Worm (Caenorhabditis elegans): Measurements from ENCODE around the gene cyp-13A1.
A peak's percentile ranks its signal among the peaks of the same experiment; 100 is the strongest.

DNA sequence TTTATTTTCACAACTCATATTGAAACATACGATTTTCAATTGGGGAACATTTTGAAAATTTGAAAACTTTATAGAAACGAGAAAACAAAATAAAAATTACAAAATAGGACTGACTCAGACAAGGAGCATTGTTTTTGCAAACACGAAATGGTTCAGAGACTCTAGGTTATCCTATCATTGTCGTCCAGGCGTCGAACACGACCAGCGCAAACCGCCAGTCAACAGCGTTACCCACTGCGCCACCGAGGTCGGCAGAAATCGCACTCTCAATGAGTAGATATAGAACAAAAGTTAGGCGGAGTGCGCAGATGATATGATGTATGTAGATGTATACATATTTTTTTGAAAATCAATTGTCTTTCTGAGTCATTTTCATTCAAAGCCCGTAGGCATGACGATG, 7.1 kb downstream of the cyp-13A1 start:
- TF ChIP-seq nhr-76 (tag; optimal IDR thresholded peaks at IDR 0.05) (no peak), mep-1 (tag; optimal IDR thresholded peaks at IDR 0.05) (no peak), ztf-11 (tag; optimal IDR thresholded peaks at IDR 0.05) (peak; percentile 73), lin-13 (tag; optimal IDR thresholded peaks at IDR 0.05) (peak; percentile 40), cnd-1 (tag; optimal IDR thresholded peaks at IDR 0.05) (peak; percentile 90), sem-2 (GFP tag; optimal IDR thresholded peaks at IDR 0.05) (peak; percentile 85)

Measured in whole organism, mixed stage, embryonic.